Fruit fly (Drosophila melanogaster) whole organism, embryonic: ENCODE results near the gene inaE.

ENCODE experiments used
- CG10543 ChIP-seq: fragments of 200-800 bp; sonication (Bioruptor generic); optimal IDR thresholded peaks from 3 replicates; lab custom pipeline; 2017; ENCODE audit warnings: missing biosample characterization, mild to moderate bottlenecking, missing genetic modification characterization, moderate library complexity
- CG12104 ChIP-seq: fragments of 200-800 bp; sonication (Bioruptor generic); optimal IDR thresholded peaks from 3 replicates; lab custom pipeline; 2016; ENCODE audit warnings: missing biosample characterization, missing genetic modification characterization
- CG14667 ChIP-seq: fragments of 200-800 bp; sonication (Bioruptor generic); IDR thresholded peaks from 2 replicates; pipeline ENCODE4 v1.3.6; 2022; ENCODE audit warnings: missing biosample characterization, missing genetic modification characterization
- CG15601 ChIP-seq: fragments of 200-800 bp; sonication (Bioruptor generic); optimal IDR thresholded peaks from 3 replicates; lab custom pipeline; 2019; ENCODE audit warnings: missing biosample characterization, mild to moderate bottlenecking, missing genetic modification characterization, moderate library complexity
- CG1647 ChIP-seq: fragments of 200-800 bp; sonication (Bioruptor generic); optimal IDR thresholded peaks from 3 replicates; lab custom pipeline; 2016; ENCODE audit warnings: missing biosample characterization, missing genetic modification characterization
- CG16815 ChIP-seq: fragments of 200-800 bp; sonication (Bioruptor generic); optimal IDR thresholded peaks from 3 replicates; lab custom pipeline; 2017; ENCODE audit warnings: missing biosample characterization, mild to moderate bottlenecking, missing genetic modification characterization
- CG17186 ChIP-seq: fragments of 200-800 bp; sonication (Bioruptor generic); optimal IDR thresholded peaks from 3 replicates; lab custom pipeline; 2017; ENCODE audit warnings: missing biosample characterization, missing genetic modification reagents, missing genetic modification characterization
- CG17829 ChIP-seq: fragments of 200-800 bp; optimal IDR thresholded peaks from 2 replicates; lab custom pipeline; 2019; ENCODE audit warnings: missing biosample characterization, mild to moderate bottlenecking, missing genetic modification characterization, moderate library complexity
- CG18011 ChIP-seq: fragments of 200-800 bp; sonication (Bioruptor generic); optimal IDR thresholded peaks from 2 replicates; lab custom pipeline; 2017; ENCODE audit warnings: missing biosample characterization, missing genetic modification characterization, mild to moderate bottlenecking, moderate library complexity, missing genotype
- CG1832 ChIP-seq: fragments of 200-800 bp; sonication (Bioruptor generic); optimal IDR thresholded peaks from 2 replicates; lab custom pipeline; 2017; ENCODE audit warnings: missing biosample characterization, mild to moderate bottlenecking, missing genetic modification characterization, inconsistent platforms
- CG18764 ChIP-seq: fragments of 200-800 bp; sonication (Bioruptor generic); optimal IDR thresholded peaks from 3 replicates; lab custom pipeline; 2016; ENCODE audit warnings: missing biosample characterization, missing genetic modification characterization
- CG2129 ChIP-seq: fragments of 200-800 bp; sonication (Bioruptor generic); IDR thresholded peaks from 2 replicates; pipeline ENCODE4 v1.3.6; 2022; ENCODE audit warnings: missing biosample characterization, missing genetic modification characterization; ENCODE audit not compliant: partially characterized antibody
- CG2889 ChIP-seq: fragments of 200-800 bp; sonication (Bioruptor generic); IDR thresholded peaks from 3 replicates; pipeline ENCODE4 v1.3.6; 2022; ENCODE audit warnings: missing biosample characterization, missing genetic modification characterization
- CG3065 ChIP-seq: fragments of 200-800 bp; sonication (Bioruptor generic); optimal IDR thresholded peaks from 2 replicates; lab custom pipeline; 2016; ENCODE audit warnings: missing biosample characterization, missing genetic modification characterization
- CG31388 ChIP-seq: fragments of 200-800 bp; sonication (Bioruptor generic); optimal IDR thresholded peaks from 2 replicates; lab custom pipeline; 2016; ENCODE audit warnings: missing biosample characterization, missing genetic modification characterization
- CG34376 ChIP-seq: fragments of 200-800 bp; sonication (Bioruptor generic); optimal IDR thresholded peaks from 2 replicates; lab custom pipeline; 2018; ENCODE audit warnings: missing biosample characterization, mild to moderate bottlenecking, missing genetic modification characterization
- CG3995 ChIP-seq: fragments of 200-800 bp; sonication (Bioruptor generic); optimal IDR thresholded peaks from 3 replicates; lab custom pipeline; 2016; ENCODE audit warnings: missing biosample characterization, missing genetic modification characterization
- CG42726 ChIP-seq: fragments of 200-800 bp; sonication (Bioruptor generic); IDR thresholded peaks from 2 replicates; pipeline ENCODE4 v1.3.6; 2022; ENCODE audit warnings: missing biosample characterization, missing genetic modification characterization; ENCODE audit not compliant: partially characterized antibody
- CG6654 ChIP-seq: fragments of 200-800 bp; sonication (Bioruptor generic); optimal IDR thresholded peaks from 2 replicates; lab custom pipeline; 2017; ENCODE audit warnings: missing biosample characterization, mild to moderate bottlenecking, missing genetic modification characterization
- CG6791 ChIP-seq: fragments of 200-800 bp; sonication (Bioruptor generic); IDR thresholded peaks from 3 replicates; pipeline ENCODE4 v1.3.6; 2022; ENCODE audit warnings: missing biosample characterization, missing genetic modification characterization; ENCODE audit not compliant: partially characterized antibody
- CG7928 ChIP-seq: fragments of 200-800 bp; sonication (Bioruptor generic); optimal IDR thresholded peaks from 2 replicates; lab custom pipeline; 2017; ENCODE audit warnings: missing biosample characterization, mild to moderate bottlenecking, missing genetic modification characterization
- CrebB ChIP-seq: fragments of 200-800 bp; sonication (Bioruptor generic); optimal IDR thresholded peaks from 3 replicates; lab custom pipeline; 2018; ENCODE audit warnings: missing biosample characterization, mild to moderate bottlenecking, missing genetic modification characterization
- Doc3 ChIP-seq: fragments of 200-800 bp; sonication (Bioruptor generic); IDR thresholded peaks from 3 replicates; pipeline ENCODE4 v1.3.6; 2022; ENCODE audit warnings: missing biosample characterization, missing genetic modification characterization; ENCODE audit not compliant: partially characterized antibody
- Ets65A ChIP-seq: fragments of 200-800 bp; sonication (Bioruptor generic); peaks from one replicate; lab custom pipeline; 2016; ENCODE audit warnings: missing biosample characterization, missing genetic modification characterization
- Fer1 ChIP-seq: fragments of 200-800 bp; sonication (Bioruptor generic); optimal IDR thresholded peaks from 2 replicates; lab custom pipeline; 2017; ENCODE audit warnings: missing biosample characterization, mild to moderate bottlenecking, missing genetic modification characterization
- HLH3B ChIP-seq: fragments of 200-800 bp; sonication (Bioruptor generic); IDR thresholded peaks from 2 replicates; pipeline ENCODE4 v1.3.6; 2022; ENCODE audit warnings: missing biosample characterization, missing genetic modification characterization
- Med ChIP-seq: fragments of 200-800 bp; sonication (Bioruptor generic); peaks from one replicate; lab custom pipeline; 2016; ENCODE audit warnings: missing biosample characterization, missing genetic modification characterization, mild to moderate bottlenecking, inconsistent platforms, moderate library complexity
- Nf-YC ChIP-seq: fragments of 200-800 bp; optimal IDR thresholded peaks from 3 replicates; lab custom pipeline; 2019; ENCODE audit warnings: missing biosample characterization, mild to moderate bottlenecking, missing genetic modification characterization, moderate library complexity
- PHDP ChIP-seq: fragments of 200-800 bp; sonication (Bioruptor generic); optimal IDR thresholded peaks from 3 replicates; lab custom pipeline; 2018; ENCODE audit warnings: missing biosample characterization, mild to moderate bottlenecking, missing genetic modification characterization, moderate library complexity
- amos ChIP-seq: fragments of 200-800 bp; sonication (Bioruptor generic); IDR thresholded peaks from 2 replicates; pipeline ENCODE4 v1.3.6; 2022; ENCODE audit warnings: missing biosample characterization, missing genetic modification characterization; ENCODE audit not compliant: partially characterized antibody
- bcd ChIP-seq: fragments of 200-800 bp; sonication (Bioruptor generic); optimal IDR thresholded peaks from 2 replicates; lab custom pipeline; 2017; ENCODE audit warnings: missing biosample characterization, mild to moderate bottlenecking, missing genetic modification characterization
- chinmo ChIP-seq: fragments of 200-800 bp; sonication (Bioruptor generic); IDR thresholded peaks from 4 replicates; pipeline ENCODE4 v1.3.6; 2022; ENCODE audit warnings: missing biosample characterization, missing genetic modification characterization; ENCODE audit not compliant: partially characterized antibody
- ci ChIP-seq: fragments of 200-800 bp; sonication (Bioruptor generic); IDR thresholded peaks from 3 replicates; pipeline ENCODE4 v1.3.6; 2022; ENCODE audit warnings: missing biosample characterization, missing genetic modification characterization
- dm ChIP-seq: fragments of 200-800 bp; sonication (Bioruptor generic); optimal IDR thresholded peaks from 3 replicates; lab custom pipeline; 2016; ENCODE audit warnings: missing biosample characterization, missing genetic modification characterization
- dpn ChIP-seq, 2 experiments: fragments of 200-800 bp; sonication (Bioruptor generic); optimal IDR thresholded peaks; 3 replicates each; lab custom pipeline; 2016; ENCODE audit warnings: missing biosample characterization in 2 of 2, missing genetic modification characterization in 2 of 2
- gsb-n ChIP-seq: fragments of 200-800 bp; sonication (Bioruptor generic); optimal IDR thresholded peaks from 3 replicates; lab custom pipeline; 2018; ENCODE audit warnings: missing biosample characterization, mild to moderate bottlenecking, missing genetic modification characterization
- her ChIP-seq: fragments of 200-800 bp; sonication (Bioruptor generic); optimal IDR thresholded peaks from 2 replicates; lab custom pipeline; 2016; ENCODE audit warnings: missing biosample characterization, missing genetic modification characterization
- jing ChIP-seq: fragments of 200-800 bp; sonication (Bioruptor generic); optimal IDR thresholded peaks from 2 replicates; lab custom pipeline; 2018; ENCODE audit warnings: missing biosample characterization, mild to moderate bottlenecking, missing genetic modification characterization
- jumu ChIP-seq: fragments of 200-800 bp; sonication (Bioruptor generic); optimal IDR thresholded peaks from 3 replicates; lab custom pipeline; 2016; ENCODE audit warnings: missing biosample characterization, missing genetic modification characterization
- lilli ChIP-seq: fragments of 200-800 bp; sonication (Bioruptor generic); optimal IDR thresholded peaks from 3 replicates; lab custom pipeline; 2016; ENCODE audit warnings: missing biosample characterization, missing genetic modification characterization
- nau ChIP-seq: fragments of 200-800 bp; sonication (Bioruptor generic); optimal IDR thresholded peaks from 3 replicates; lab custom pipeline; 2017; ENCODE audit warnings: missing biosample characterization, mild to moderate bottlenecking, missing genetic modification characterization, missing genetic modification reagents
- pan ChIP-seq, 4 experiments: fragments of >200 bp in 3 of 4; fragments of 200-800 bp in 1 of 4; sonication (Bioruptor generic) in 1 of 4; optimal IDR thresholded peaks in 3 of 4; IDR thresholded peaks in 1 of 4; 2 replicates each; pipeline versions ENCODE4 v1.3.6 to Lab custom; 2017 to 2022; ENCODE audit warnings: missing biosample characterization in 2 of 4, missing genetic modification characterization in 2 of 4, mixed read lengths in 1 of 4
- pho ChIP-seq: fragments of 200-800 bp; sonication (Bioruptor generic); optimal IDR thresholded peaks from 2 replicates; lab custom pipeline; 2016; ENCODE audit warnings: missing biosample characterization, missing genetic modification characterization
- sc ChIP-seq, 3 experiments: fragments of >200 bp in 2 of 3; fragments of 200-800 bp in 1 of 3; sonication (Bioruptor generic) in 1 of 3; optimal IDR thresholded peaks; 2 replicates in 2 of 3; 3 replicates in 1 of 3; lab custom pipeline; 2017; ENCODE audit warnings: mild to moderate bottlenecking in 1 of 3, missing biosample characterization in 1 of 3, missing genetic modification characterization in 1 of 3, missing genetic modification reagents in 1 of 3
- schlank ChIP-seq: fragments of 200-800 bp; sonication (Bioruptor generic); optimal IDR thresholded peaks from 2 replicates; lab custom pipeline; 2018; ENCODE audit warnings: missing biosample characterization, mild to moderate bottlenecking, missing genetic modification characterization
- unc-4 ChIP-seq: fragments of 200-800 bp; sonication (Bioruptor generic); IDR thresholded peaks from 2 replicates; pipeline ENCODE4 v1.3.6; 2022; ENCODE audit warnings: missing biosample characterization, missing genetic modification characterization; ENCODE audit not compliant: partially characterized antibody
- wor ChIP-seq: fragments of 200-800 bp; sonication (Bioruptor generic); IDR thresholded peaks from 2 replicates; pipeline ENCODE4 v1.3.6; 2022; ENCODE audit warnings: missing biosample characterization, missing genetic modification characterization

inaE gene

dm6 chrX:13781739-13782502 lies 1.6 kb upstream of the inaE start, which contains the start of the genes CtsB and amrt (continued):
- no peak for TF ChIP-seq ci (GFP tag; lab: Robert Waterston, UW)
- no peak for TF ChIP-seq pan (optimal IDR thresholded peaks at IDR 0.05; lab: Kevin White, UChicago)
- TF ChIP-seq pan (GFP tag; optimal IDR thresholded peaks at IDR 0.05 in 1 of 2, IDR thresholded peaks at IDR 0.05 in 1 of 2) = no peak
- peak; percentile 43 for TF ChIP-seq CG3995 (GFP tag; lab: Kevin White, UChicago)
- TF ChIP-seq CG7928 (GFP tag; lab: Kevin White, UChicago) = no peak
- TF ChIP-seq Doc3 (GFP tag; lab: Robert Waterston, UW) = peak; percentile 56; the same call in 1 of the 3 replicates
- TF ChIP-seq Ets65A = peak; percentile 95
- no peak for TF ChIP-seq CG1832
- TF ChIP-seq CG10543 (GFP tag; lab: Kevin White, UChicago) = peak; percentile 54
- peak; percentile 52 for TF ChIP-seq Nf-YC (tag; lab: Kevin White, UChicago)
- peak; percentile 35 for TF ChIP-seq bcd (GFP tag; lab: Kevin White, UChicago)
- TF ChIP-seq CG14667 (GFP tag; lab: Robert Waterston, UW) = no peak
- peak; percentile 95 for TF ChIP-seq CG17186 (GFP tag; lab: Kevin White, UChicago)
- peak; percentile 70 for TF ChIP-seq CG2129
- TF ChIP-seq wor = no peak
- peak; percentile 93 for TF ChIP-seq Med (GFP tag; lab: Kevin White, UChicago)
- TF ChIP-seq jumu (GFP tag; lab: Kevin White, UChicago) = peak; percentile 54
- peak; percentile 62 for TF ChIP-seq lilli (GFP tag; lab: Kevin White, UChicago)
- TF ChIP-seq dpn (GFP tag; optimal IDR thresholded peaks at IDR 0.05; lab: Kevin White, UChicago) = peak; percentile 51 to 68
- TF ChIP-seq CG16815 (GFP tag; lab: Kevin White, UChicago) = no peak
- TF ChIP-seq CrebB (tag; lab: Kevin White, UChicago) = no peak
- TF ChIP-seq Fer1 (GFP tag; lab: Kevin White, UChicago) = peak; percentile 60
- peak; percentile 80; the same call in 1 of the 2 replicates for TF ChIP-seq unc-4
- TF ChIP-seq CG3065 = no peak
- TF ChIP-seq CG18011 (GFP tag; lab: Kevin White, UChicago) = no peak
- no peak for TF ChIP-seq gsb-n (tag; lab: Kevin White, UChicago)
- no peak for TF ChIP-seq CG6654
- TF ChIP-seq her (GFP tag; lab: Kevin White, UChicago) = peak; percentile 37
- no peak for TF ChIP-seq CG31388 (GFP tag; lab: Kevin White, UChicago)
- TF ChIP-seq PHDP (tag; lab: Kevin White, UChicago) = peak; percentile 24
- TF ChIP-seq CG42726 (GFP tag; lab: Robert Waterston, UW) = 0 out of 2 replicates have a peak, but pooled peaks have one; percentile 29
- no peak for TF ChIP-seq CG18764
- no peak for TF ChIP-seq jing
- no peak for TF ChIP-seq schlank
- TF ChIP-seq dm (GFP tag; lab: Kevin White, UChicago) = peak; percentile 44
- peak; percentile 72; the same call in 2 of the 4 replicates for TF ChIP-seq chinmo (GFP tag; lab: Robert Waterston, UW)
- TF ChIP-seq nau (GFP tag; lab: Kevin White, UChicago) = no peak
- TF ChIP-seq CG15601 (tag; lab: Kevin White, UChicago) = peak; percentile 9
- no peak for TF ChIP-seq sc (optimal IDR thresholded peaks at IDR 0.05; lab: Kevin White, UChicago)
- TF ChIP-seq sc (GFP tag; optimal IDR thresholded peaks at IDR 0.05; lab: Kevin White, UChicago) = no peak
- peak; percentile 58 for TF ChIP-seq pho (GFP tag; lab: Kevin White, UChicago)
- TF ChIP-seq CG1647 (GFP tag; lab: Kevin White, UChicago) = peak; percentile 20
- TF ChIP-seq CG2889 (GFP tag; lab: Robert Waterston, UW) = no peak
- no peak for TF ChIP-seq HLH3B (GFP tag; lab: Robert Waterston, UW)
- TF ChIP-seq CG17829 (tag; lab: Kevin White, UChicago) = peak; percentile 62
- TF ChIP-seq CG12104 = peak; percentile 9
- TF ChIP-seq amos (GFP tag; lab: Robert Waterston, UW) = peak; percentile 76
- TF ChIP-seq CG34376 = peak; percentile 51
- peak; percentile 65; the same call in 2 of the 3 replicates for TF ChIP-seq CG6791
